Worm (Caenorhabditis elegans) whole organism, late embryonic: Measurements from ENCODE around the gene T13F3.4.

Source experiments
- K02D7.2 ChIP-seq: sonication (generic microtip); optimal IDR thresholded peaks from 2 replicates; lab custom pipeline; 2017; ENCODE audit warnings: mild to moderate bottlenecking, missing genetic modification characterization, missing compliant biosample characterization
- ceh-22 ChIP-seq: sonication (generic microtip); optimal IDR thresholded peaks from 2 replicates; lab custom pipeline; 2017; ENCODE audit warnings: missing biosample characterization, missing genetic modification characterization
- ceh-24 ChIP-seq: sonication (generic microtip); optimal IDR thresholded peaks from 2 replicates; lab custom pipeline; 2016; ENCODE audit warnings: mild to moderate bottlenecking, missing genetic modification characterization, missing compliant biosample characterization
- ceh-6 ChIP-seq: fragments of 200-800 bp; sonication (Bioruptor generic); optimal IDR thresholded peaks from 2 replicates; lab custom pipeline; 2018; ENCODE audit warnings: mild to moderate bottlenecking, missing genetic modification characterization, missing compliant biosample characterization
- ets-4 ChIP-seq: sonication (generic microtip); optimal IDR thresholded peaks from 2 replicates; lab custom pipeline; 2016; ENCODE audit warnings: missing genetic modification characterization, missing compliant biosample characterization
- fkh-10 ChIP-seq: fragments of 150-350 bp; optimal IDR thresholded peaks from 2 replicates; lab custom pipeline; 2014; ENCODE audit warnings: missing biosample characterization, missing genetic modification reagents, missing genetic modification characterization
- lin-11 ChIP-seq: fragments of 200-800 bp; sonication (Bioruptor generic); optimal IDR thresholded peaks from 2 replicates; lab custom pipeline; 2018; ENCODE audit warnings: mild to moderate bottlenecking, missing genetic modification characterization, missing compliant biosample characterization
- nfya-1 ChIP-seq: sonication (generic microtip); optimal IDR thresholded peaks from 2 replicates; lab custom pipeline; 2017; ENCODE audit warnings: missing genetic modification characterization, mild to moderate bottlenecking, missing compliant biosample characterization, antibody characterized with exemption, moderate library complexity
- pha-4 ChIP-seq: fragments of 150-350 bp; optimal IDR thresholded peaks from 2 replicates; lab custom pipeline; 2018; ENCODE audit warnings: missing biosample characterization, missing genetic modification reagents, missing genetic modification characterization
- tbx-2 ChIP-seq: sonication (generic microtip); optimal IDR thresholded peaks from 2 replicates; lab custom pipeline; 2016; ENCODE audit warnings: missing genetic modification characterization, missing compliant biosample characterization
- unc-42 ChIP-seq: sonication (generic microtip); optimal IDR thresholded peaks from 2 replicates; lab custom pipeline; 2016; ENCODE audit warnings: missing genotype, missing genetic modification characterization, missing compliant biosample characterization

DNA sequence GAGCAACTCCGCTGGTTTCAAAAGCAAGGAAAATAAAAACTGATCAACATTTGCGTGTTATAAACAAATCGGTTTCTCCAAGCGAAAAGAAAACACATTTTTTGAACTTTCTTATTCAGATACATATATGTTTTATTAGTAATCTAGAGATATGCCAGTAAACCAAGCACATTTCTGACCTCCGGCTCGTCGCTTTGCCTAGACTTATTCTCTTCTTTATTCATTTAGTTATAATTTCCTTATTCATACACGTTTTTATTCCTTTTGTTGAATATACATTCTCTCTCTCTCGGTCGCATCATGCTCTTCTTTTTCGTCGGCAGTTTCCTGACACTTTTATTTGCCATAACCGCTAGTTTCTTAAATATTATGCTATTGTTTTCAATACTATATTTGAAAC, 32.3 kb upstream of the T13F3.4 start, which contains the start of gene srbc-84:
- no peak for TF ChIP-seq ceh-6
- no peak for TF ChIP-seq ceh-24 (tag; lab: Kevin White, UChicago)
- no peak for TF ChIP-seq pha-4 (tag; lab: Kevin White, UChicago)
- no peak for TF ChIP-seq fkh-10 (GFP tag; lab: Kevin White, UChicago)
- TF ChIP-seq tbx-2 (tag; lab: Kevin White, UChicago) = no peak
- no peak for TF ChIP-seq ceh-22 (tag; lab: Kevin White, UChicago)
- TF ChIP-seq ets-4 (tag; lab: Kevin White, UChicago) = no peak
- TF ChIP-seq nfya-1 (tag; lab: Kevin White, UChicago) = no peak
- TF ChIP-seq lin-11 (tag; lab: Kevin White, UChicago) = no peak
- no peak for TF ChIP-seq unc-42 (tag; lab: Kevin White, UChicago)
- TF ChIP-seq K02D7.2 (tag; lab: Kevin White, UChicago) = no peak
